Worm (Caenorhabditis elegans): ENCODE results near the gene C54E4.5.

C54E4.5 gene

ce11 chrIV:2170332-2170731, 21.2 kb upstream of the C54E4.5 start:
- no peak for TF ChIP-seq ama-1 (optimal IDR thresholded peaks at IDR 0.05)

- TF ChIP-seq tbx-11 (GFP tag; IDR thresholded peaks at IDR 0.05) (no peak), scrt-1 (GFP tag; IDR thresholded peaks at IDR 0.05) (no peak), tbx-37 (GFP tag; conservative IDR thresholded peaks at IDR 0.05) (no peak), hmbx-1 (tag; optimal IDR thresholded peaks at IDR 0.05) (no peak), aly-1 (tag; optimal IDR thresholded peaks at IDR 0.05) (no peak), F13C5.2 (tag; optimal IDR thresholded peaks at IDR 0.05) (no peak), ets-7 (tag; optimal IDR thresholded peaks at IDR 0.05) (no peak), tra-4 (tag; optimal IDR thresholded peaks at IDR 0.05) (no peak), B0310.2 (tag; optimal IDR thresholded peaks at IDR 0.05) (no peak), pes-1 (GFP tag; IDR thresholded peaks at IDR 0.05) (no peak)
These were observed 19.4 kb upstream of the C54E4.5 start, which contains the start of gene C54E4.4 for ce11 chrIV:2168514-2168913. C54E4.4 (minus strand) TSS chrIV:2168614.

- TF ChIP-seq hmbx-1 (tag; optimal IDR thresholded peaks at IDR 0.05) (no peak), F13C5.2 (tag; optimal IDR thresholded peaks at IDR 0.05) (no peak), scrt-1 (GFP tag; IDR thresholded peaks at IDR 0.05) (no peak)
These were observed 13.2 kb upstream of the C54E4.5 start for ce11 chrIV:2162256-2162655.

DNA sequence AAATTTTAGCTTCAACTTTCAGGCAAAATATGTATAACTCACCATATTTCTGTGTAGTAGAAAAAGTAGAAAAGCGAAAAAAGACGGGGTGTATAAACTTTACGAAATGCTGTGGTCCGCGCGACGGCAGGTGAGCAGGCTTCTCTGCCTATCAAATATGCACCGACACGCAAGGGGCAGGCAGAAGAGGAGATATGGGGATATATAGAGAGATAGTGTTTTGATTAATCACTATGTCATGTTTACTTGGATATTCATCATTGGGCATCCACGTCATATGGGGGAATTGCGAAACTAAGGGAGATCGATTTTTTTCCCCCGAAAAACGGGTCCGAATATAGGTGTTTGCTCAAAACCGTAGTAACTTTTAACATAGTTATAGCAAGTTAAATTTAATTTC, 10.0 kb upstream of the C54E4.5 start, which contains the start of gene gcy-37:
Gene gcy-37, minus strand, starts transcription at position 101 of the 400 bp plus-strand sequence.
- no peak for TF ChIP-seq ceh-13 (GFP tag; optimal IDR thresholded peaks at IDR 0.05)
- no peak for TF ChIP-seq flt-1 (GFP tag; IDR thresholded peaks at IDR 0.05)
- no peak for TF ChIP-seq ama-1 (optimal IDR thresholded peaks at IDR 0.05)
- no peak for TF ChIP-seq hnd-1 (tag; optimal IDR thresholded peaks at IDR 0.05)
- TF ChIP-seq aly-1 (tag; optimal IDR thresholded peaks at IDR 0.05): no peak
- TF ChIP-seq F13C5.2 (tag; optimal IDR thresholded peaks at IDR 0.05): no peak

DNA sequence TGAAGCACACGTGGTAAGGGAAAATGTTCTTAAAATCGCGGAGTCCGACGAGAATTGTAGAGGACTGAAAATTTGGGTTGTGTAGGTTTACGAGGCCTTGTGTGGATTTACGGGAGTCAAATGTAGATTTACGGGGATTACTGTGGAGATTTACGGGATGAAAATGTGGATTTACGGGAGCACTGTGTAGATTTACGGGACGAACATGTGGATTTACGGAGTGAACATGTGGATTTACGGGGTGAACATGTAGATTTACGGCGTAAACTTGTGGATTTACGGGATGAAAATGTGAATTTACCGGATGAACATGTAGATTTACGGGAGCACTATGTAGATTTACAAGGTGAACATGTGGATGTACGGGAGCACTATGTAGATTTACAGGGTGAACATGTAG, 7.1 kb upstream of the C54E4.5 start:
- TF ChIP-seq pes-1 (GFP tag; IDR thresholded peaks at IDR 0.05): no peak

ce11 chrIV:2142320-2142719, 6.8 kb downstream of the C54E4.5 start:
- TF ChIP-seq ets-7 (tag; optimal IDR thresholded peaks at IDR 0.05) (no peak), sea-1 (GFP tag; conservative IDR thresholded peaks at IDR 0.05) (no peak), B0310.2 (tag; optimal IDR thresholded peaks at IDR 0.05) (no peak), tbx-11 (GFP tag; IDR thresholded peaks at IDR 0.05) (no peak), hmbx-1 (tag; optimal IDR thresholded peaks at IDR 0.05) (no peak), F13C5.2 (tag; optimal IDR thresholded peaks at IDR 0.05) (no peak), pes-1 (GFP tag; IDR thresholded peaks at IDR 0.05) (no peak), ceh-13 (GFP tag; optimal IDR thresholded peaks at IDR 0.05) (no peak), tbx-37 (GFP tag; conservative IDR thresholded peaks at IDR 0.05) (no peak), scrt-1 (GFP tag; IDR thresholded peaks at IDR 0.05) (no peak), flt-1 (GFP tag; IDR thresholded peaks at IDR 0.05) (no peak), ceh-36 (tag; optimal IDR thresholded peaks at IDR 0.05) (no peak), hmg-4 (GFP tag; optimal IDR thresholded peaks at IDR 0.05) (no peak), hnd-1 (tag; optimal IDR thresholded peaks at IDR 0.05) (no peak), tra-4 (tag; optimal IDR thresholded peaks at IDR 0.05) (no peak)

ce11 chrIV:2140543-2140942, 8.6 kb downstream of the C54E4.5 start, which contains the start of gene C54E4.12:
C54E4.12 (minus strand) TSS chrIV:2140643.
- TF ChIP-seq ets-7 (tag; optimal IDR thresholded peaks at IDR 0.05) (no peak), ceh-13 (GFP tag; optimal IDR thresholded peaks at IDR 0.05) (no peak), ceh-36 (tag; optimal IDR thresholded peaks at IDR 0.05) (no peak), pes-1 (GFP tag; IDR thresholded peaks at IDR 0.05) (no peak), B0310.2 (tag; optimal IDR thresholded peaks at IDR 0.05) (no peak), tbx-37 (GFP tag; conservative IDR thresholded peaks at IDR 0.05) (no peak), hmbx-1 (tag; optimal IDR thresholded peaks at IDR 0.05) (no peak), F13C5.2 (tag; optimal IDR thresholded peaks at IDR 0.05) (no peak), scrt-1 (GFP tag; IDR thresholded peaks at IDR 0.05) (no peak), tra-4 (tag; optimal IDR thresholded peaks at IDR 0.05) (no peak), sea-1 (GFP tag; conservative IDR thresholded peaks at IDR 0.05) (no peak)

DNA sequence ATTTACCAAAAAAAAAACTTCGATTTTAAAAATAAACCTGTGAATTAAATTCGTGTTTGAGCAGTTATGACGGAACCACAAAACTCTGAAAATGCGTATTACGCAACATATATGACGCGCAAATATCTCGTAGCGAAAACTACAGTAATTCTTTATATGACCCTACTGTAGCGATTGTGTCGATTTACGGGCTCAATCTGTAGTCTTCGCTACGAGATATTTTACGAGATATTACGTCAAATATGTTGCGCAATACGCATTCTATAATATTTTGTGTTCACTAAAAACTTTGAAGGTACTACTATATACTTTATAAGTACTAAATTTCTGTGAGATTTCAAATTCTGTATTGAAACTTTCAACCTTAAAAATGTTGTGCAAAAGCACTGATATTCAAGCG, 11.6 kb downstream of the C54E4.5 start:
- TF ChIP-seq hmbx-1 (tag; optimal IDR thresholded peaks at IDR 0.05): no peak
- no peak for TF ChIP-seq aly-1 (tag; optimal IDR thresholded peaks at IDR 0.05)
- no peak for TF ChIP-seq tbx-11 (GFP tag; IDR thresholded peaks at IDR 0.05)
- no peak for TF ChIP-seq B0310.2 (tag; optimal IDR thresholded peaks at IDR 0.05)

DNA sequence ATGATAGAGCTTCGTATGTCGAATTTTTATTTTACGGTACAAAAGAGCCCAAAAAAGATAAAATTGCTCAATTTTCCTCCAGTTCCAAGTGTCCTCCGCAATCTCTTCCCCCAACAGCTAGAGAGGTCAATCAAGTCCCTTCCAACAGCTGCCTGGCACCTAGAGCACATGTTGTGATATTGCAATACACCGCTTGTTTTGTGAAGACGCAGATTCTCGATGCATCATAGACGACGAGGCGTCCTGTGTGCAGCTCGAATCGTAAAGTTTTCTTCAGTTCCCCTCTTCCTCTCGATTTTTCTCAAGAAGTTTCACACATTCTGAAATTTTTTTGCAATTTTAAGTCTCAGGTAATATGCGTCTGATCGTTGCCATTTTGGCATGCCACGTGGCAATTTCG, 12.5 kb downstream of the C54E4.5 start, which contains the start of gene test-1:
Gene test-1, plus strand, starts transcription at position 345 of the 400 bp plus-strand sequence.
- TF ChIP-seq ceh-13 (GFP tag; optimal IDR thresholded peaks at IDR 0.05): no peak

DNA sequence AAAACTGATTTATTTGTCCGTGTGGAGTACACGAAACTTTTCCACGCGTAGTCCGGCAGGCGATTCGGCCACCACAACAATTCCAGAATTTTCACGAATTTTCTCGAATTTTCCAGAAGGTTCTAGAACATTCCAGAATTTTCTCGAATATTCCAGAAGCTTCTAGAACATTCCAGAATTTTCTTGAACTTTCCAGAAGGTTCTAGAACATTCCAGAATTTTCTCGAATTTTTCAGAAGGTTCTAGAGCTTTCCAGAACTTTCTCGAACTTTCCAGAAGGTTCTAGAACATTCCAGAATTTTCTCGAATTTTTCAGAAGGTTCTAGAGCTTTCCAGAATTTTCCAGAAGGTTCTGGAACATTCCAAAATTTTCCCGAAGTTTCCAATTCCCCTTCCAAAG, 13.2 kb downstream of the C54E4.5 start:
- peak; percentile 57 for TF ChIP-seq pes-1 (GFP tag; IDR thresholded peaks at IDR 0.05)
